Worm (Caenorhabditis elegans): ENCODE results near the gene F56D2.8.

- TF ChIP-seq aly-1 (tag; optimal IDR thresholded peaks at IDR 0.05), result no peak
- TF ChIP-seq hmbx-1 (tag; optimal IDR thresholded peaks at IDR 0.05), result no peak
- TF ChIP-seq tbx-37 (GFP tag; conservative IDR thresholded peaks at IDR 0.05), result no peak
- TF ChIP-seq ceh-36 (tag; optimal IDR thresholded peaks at IDR 0.05), result no peak
- TF ChIP-seq B0310.2 (tag; optimal IDR thresholded peaks at IDR 0.05), result no peak
- TF ChIP-seq F13C5.2 (tag; optimal IDR thresholded peaks at IDR 0.05), result peak; percentile 8
- TF ChIP-seq hmg-4 (GFP tag; optimal IDR thresholded peaks at IDR 0.05), result peak; percentile 9
- TF ChIP-seq ama-1 (optimal IDR thresholded peaks at IDR 0.05), result no peak
- no peak for TF ChIP-seq tra-4 (tag; optimal IDR thresholded peaks at IDR 0.05)
- TF ChIP-seq sea-1 (GFP tag; conservative IDR thresholded peaks at IDR 0.05), result no peak
- no peak for TF ChIP-seq flt-1 (GFP tag; IDR thresholded peaks at IDR 0.05)
- TF ChIP-seq ceh-13 (GFP tag; optimal IDR thresholded peaks at IDR 0.05), result no peak
- TF ChIP-seq tbx-11 (GFP tag; IDR thresholded peaks at IDR 0.05), result no peak
Observed at ce11 chrIII:5621236-5621635, 38.6 kb upstream of the F56D2.8 start.

All from whole organism, early embryonic.